Worm (Caenorhabditis elegans) whole organism, L2 larva: ENCODE results near the gene vem-1.

Experiments used
- ZK546.5 ChIP-seq: sonication (generic microtip); optimal IDR thresholded peaks from 2 replicates; lab custom pipeline; 2017; ENCODE audit warnings: missing biosample characterization, missing genetic modification characterization
- aly-2 ChIP-seq: fragments of 150-350 bp; optimal IDR thresholded peaks from 2 replicates; lab custom pipeline; 2014; ENCODE audit warnings: missing biosample characterization, missing genetic modification characterization
- ama-1 ChIP-seq: fragments of 150-350 bp; optimal IDR thresholded peaks from 2 replicates; lab custom pipeline; 2018; ENCODE audit warnings: inconsistent platforms
- blmp-1 ChIP-seq: sonication (generic microtip); optimal IDR thresholded peaks from 2 replicates; lab custom pipeline; 2017; ENCODE audit warnings: missing genetic modification characterization, mild to moderate bottlenecking, missing compliant biosample characterization, antibody characterized with exemption, moderate library complexity; ENCODE audit not compliant: insufficient read depth
- nhr-25 ChIP-seq: fragments of 150-350 bp; sonication (generic microtip); optimal IDR thresholded peaks from 3 replicates; lab custom pipeline; 2014; ENCODE audit warnings: missing biosample characterization, missing genetic modification characterization
- unc-62 ChIP-seq: fragments of 150-350 bp; optimal IDR thresholded peaks from 2 replicates; lab custom pipeline; 2014; ENCODE audit warnings: missing biosample characterization, missing genetic modification reagents, missing genetic modification characterization
- ztf-11 ChIP-seq: sonication (generic microtip); optimal IDR thresholded peaks from 2 replicates; lab custom pipeline; 2017; ENCODE audit warnings: missing biosample characterization, missing genetic modification characterization
- ztf-4 ChIP-seq: fragments of 150-350 bp; optimal IDR thresholded peaks from 2 replicates; lab custom pipeline; 2014; ENCODE audit warnings: missing biosample characterization, missing genetic modification characterization

DNA sequence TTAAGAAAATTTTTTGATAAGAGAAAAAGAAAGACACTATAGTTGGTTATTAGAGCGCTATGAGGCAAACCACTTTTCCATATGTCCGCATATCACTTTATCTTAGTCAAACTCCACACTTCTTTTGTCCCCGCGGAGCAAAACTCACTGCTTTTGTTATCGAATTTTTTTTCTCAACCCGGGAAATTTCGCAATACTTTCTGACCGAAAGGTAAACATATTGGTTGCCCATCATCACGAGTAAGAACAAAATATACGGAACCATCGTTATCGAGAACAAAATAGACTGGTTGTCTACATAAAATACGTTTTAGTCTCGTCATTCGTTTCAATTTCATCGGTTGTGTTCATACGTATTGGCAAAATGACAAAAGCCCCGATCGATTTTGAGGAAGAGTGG, 19.1 kb downstream of the vem-1 start, which contains the start of gene C18A11.1:
- no peak for TF ChIP-seq unc-62 (GFP tag; lab: Kevin White, UChicago)
- TF ChIP-seq blmp-1 (tag; lab: Kevin White, UChicago), result no peak
- TF ChIP-seq aly-2 (tag; lab: Kevin White, UChicago), result no peak
- TF ChIP-seq nhr-25 (tag; lab: Kevin White, UChicago), result no peak
- TF ChIP-seq ztf-4 (tag; lab: Kevin White, UChicago), result no peak
- no peak for TF ChIP-seq ztf-11 (tag; lab: Kevin White, UChicago)
- TF ChIP-seq ama-1 (lab: Kevin White, UChicago), result no peak
- TF ChIP-seq ZK546.5, result no peak
